Fruit fly (Drosophila melanogaster) whole organism, adult: Measurements from ENCODE around the gene inaF-A.

Source experiments
- CG11617 ChIP-seq: fragments of 200-800 bp; sonication (Bioruptor generic); optimal IDR thresholded peaks from 2 replicates; lab custom pipeline; 2017; ENCODE audit warnings: mild to moderate bottlenecking, missing biosample characterization, missing genetic modification reagents, missing genetic modification characterization
- CG12768 ChIP-seq: fragments of 200-800 bp; sonication (Bioruptor generic); optimal IDR thresholded peaks from 2 replicates; lab custom pipeline; 2017; ENCODE audit warnings: missing biosample characterization, missing genetic modification characterization, mild to moderate bottlenecking, moderate library complexity, missing genetic modification reagents
- CG14711 ChIP-seq: fragments of 200-800 bp; sonication (Bioruptor generic); optimal IDR thresholded peaks from 2 replicates; lab custom pipeline; 2018; ENCODE audit warnings: missing biosample characterization, mild to moderate bottlenecking, missing genetic modification characterization, moderate library complexity
- CG1620 ChIP-seq: fragments of 200-800 bp; sonication (Bioruptor generic); optimal IDR thresholded peaks from 2 replicates; lab custom pipeline; 2016; ENCODE audit warnings: missing biosample characterization, missing genetic modification characterization
- CG33017 ChIP-seq: fragments of 200-800 bp; sonication (Bioruptor generic); optimal IDR thresholded peaks from 2 replicates; lab custom pipeline; 2018; ENCODE audit warnings: missing biosample characterization, mild to moderate bottlenecking, missing genetic modification characterization, moderate library complexity
- CG5204 ChIP-seq: fragments of 200-800 bp; sonication (Bioruptor generic); optimal IDR thresholded peaks from 2 replicates; lab custom pipeline; 2016; ENCODE audit warnings: missing biosample characterization, missing genetic modification characterization
- CG7045 ChIP-seq: fragments of 200-800 bp; sonication (Bioruptor generic); optimal IDR thresholded peaks from 2 replicates; lab custom pipeline; 2017; ENCODE audit warnings: missing biosample characterization, mild to moderate bottlenecking, missing genetic modification characterization
- CG7101 ChIP-seq: fragments of 200-800 bp; sonication (Bioruptor generic); optimal IDR thresholded peaks from 2 replicates; lab custom pipeline; 2018; ENCODE audit warnings: missing biosample characterization, mild to moderate bottlenecking, missing genetic modification characterization, moderate library complexity
- Clk ChIP-seq: fragments of 200-800 bp; sonication (Bioruptor generic); optimal IDR thresholded peaks from 2 replicates; lab custom pipeline; 2017; ENCODE audit warnings: missing biosample characterization, missing genetic modification characterization
- Crg-1 ChIP-seq: fragments of 200-800 bp; sonication (Bioruptor generic); optimal IDR thresholded peaks from 2 replicates; lab custom pipeline; 2016; ENCODE audit warnings: missing biosample characterization, missing genetic modification characterization
- Hr96 ChIP-seq: fragments of 200-800 bp; sonication (Bioruptor generic); optimal IDR thresholded peaks from 2 replicates; lab custom pipeline; 2016; ENCODE audit warnings: missing biosample characterization, missing genetic modification characterization
- Mnt ChIP-seq: fragments of 200-800 bp; sonication (Bioruptor generic); optimal IDR thresholded peaks from 2 replicates; lab custom pipeline; 2016; ENCODE audit warnings: missing biosample characterization, mild to moderate bottlenecking, missing genetic modification characterization
- bab1 ChIP-seq: fragments of 200-800 bp; sonication (Bioruptor generic); optimal IDR thresholded peaks from 3 replicates; lab custom pipeline; 2019; ENCODE audit warnings: missing biosample characterization, mild to moderate bottlenecking, missing genetic modification characterization, moderate library complexity
- cic ChIP-seq: fragments of 200-800 bp; sonication (Bioruptor generic); optimal IDR thresholded peaks from 2 replicates; lab custom pipeline; 2017; ENCODE audit warnings: missing biosample characterization, mild to moderate bottlenecking, missing genetic modification characterization, moderate library complexity
- cnc ChIP-seq, 2 experiments: fragments of >200 bp; optimal IDR thresholded peaks; 2 replicates each; lab custom pipeline; 2017
- kay ChIP-seq: fragments of 200-800 bp; sonication (Bioruptor generic); peaks from one replicate; lab custom pipeline; 2016; ENCODE audit warnings: missing biosample characterization, missing genetic modification characterization, borderline replicate concordance
- ovo ChIP-seq: fragments of 200-800 bp; sonication (Bioruptor generic); optimal IDR thresholded peaks from 2 replicates; lab custom pipeline; 2016; ENCODE audit warnings: missing biosample characterization, missing genetic modification characterization
- pad ChIP-seq: fragments of 200-800 bp; sonication (Bioruptor generic); optimal IDR thresholded peaks from 3 replicates; lab custom pipeline; 2017; ENCODE audit warnings: missing biosample characterization, missing genetic modification characterization, mild to moderate bottlenecking, moderate library complexity, missing genetic modification reagents
- tj ChIP-seq: fragments of 200-800 bp; sonication (Bioruptor generic); optimal IDR thresholded peaks from 3 replicates; lab custom pipeline; 2017; ENCODE audit warnings: missing biosample characterization, mild to moderate bottlenecking, missing genetic modification characterization, moderate library complexity
- toe ChIP-seq: fragments of 200-800 bp; sonication (Bioruptor generic); optimal IDR thresholded peaks from 2 replicates; lab custom pipeline; 2016; ENCODE audit warnings: missing biosample characterization, missing genetic modification characterization

inaF-A gene

dm6 chrX:11681558-11682551 is 51.8 kb downstream of the inaF-A start:
- peak; percentile 53 for TF ChIP-seq Crg-1
- TF ChIP-seq CG14711 (tag; lab: Kevin White, UChicago), result peak; percentile 95
- no peak for TF ChIP-seq kay (GFP tag; lab: Kevin White, UChicago)
- TF ChIP-seq CG11617 (GFP tag; lab: Kevin White, UChicago), result peak; percentile 49
- peak; percentile 11 for TF ChIP-seq cic (GFP tag; lab: Kevin White, UChicago)
- no peak for TF ChIP-seq cnc (optimal IDR thresholded peaks at IDR 0.05; lab: Kevin White, UChicago)
- peak; percentile 90 for TF ChIP-seq ovo (GFP tag; lab: Kevin White, UChicago)
- TF ChIP-seq pad, result peak; percentile 97
- peak; percentile 76 for TF ChIP-seq bab1 (GFP tag; lab: Kevin White, UChicago)
- TF ChIP-seq CG7101 (tag; lab: Kevin White, UChicago), result peak; percentile 70
- TF ChIP-seq Clk (GFP tag; lab: Kevin White, UChicago), result no peak
- no peak for TF ChIP-seq CG5204 (GFP tag; lab: Kevin White, UChicago)
- peak; percentile 72 for TF ChIP-seq tj (GFP tag; lab: Kevin White, UChicago)
- no peak for TF ChIP-seq CG7045 (GFP tag; lab: Kevin White, UChicago)
- TF ChIP-seq CG33017 (tag; lab: Kevin White, UChicago), result no peak
- TF ChIP-seq CG1620 (GFP tag; lab: Kevin White, UChicago), result peak; percentile 54
- TF ChIP-seq Hr96, result peak; percentile 71
- TF ChIP-seq toe (GFP tag; lab: Kevin White, UChicago), result peak; percentile 35
- TF ChIP-seq Mnt (GFP tag; lab: Kevin White, UChicago), result peak; percentile 69
- peak; percentile 18 for TF ChIP-seq CG12768 (GFP tag; lab: Kevin White, UChicago)

dm6 chrX:11680405-11680804 is 53.3 kb downstream of the inaF-A start:
- TF ChIP-seq CG14711 (tag; lab: Kevin White, UChicago) (peak; percentile 9), bab1 (GFP tag; lab: Kevin White, UChicago) (peak; percentile 74), tj (GFP tag; lab: Kevin White, UChicago) (peak; percentile 59), Hr96 (no peak)

- TF ChIP-seq Mnt (GFP tag; lab: Kevin White, UChicago) (peak; percentile 15), kay (GFP tag; lab: Kevin White, UChicago) (no peak), cic (GFP tag; lab: Kevin White, UChicago) (peak; percentile 15), tj (GFP tag; lab: Kevin White, UChicago) (peak; percentile 98), Crg-1 (peak; percentile 1), pad (peak; percentile 95)
These were observed 54.2 kb downstream of the inaF-A start for dm6 chrX:11679461-11679860.

- no peak for TF ChIP-seq CG12768 (GFP tag; lab: Kevin White, UChicago)
- TF ChIP-seq ovo (GFP tag; lab: Kevin White, UChicago), result peak; percentile 0
- TF ChIP-seq cic (GFP tag; lab: Kevin White, UChicago), result no peak
- TF ChIP-seq kay (GFP tag; lab: Kevin White, UChicago), result peak; percentile 77
- no peak for TF ChIP-seq pad
- TF ChIP-seq CG33017 (tag; lab: Kevin White, UChicago), result no peak
- TF ChIP-seq Clk (GFP tag; lab: Kevin White, UChicago), result no peak
- TF ChIP-seq cnc (optimal IDR thresholded peaks at IDR 0.05; lab: Kevin White, UChicago), result no peak
- peak; percentile 75 for TF ChIP-seq CG14711 (tag; lab: Kevin White, UChicago)
- peak; percentile 55 for TF ChIP-seq Hr96
- peak; percentile 82 for TF ChIP-seq CG11617 (GFP tag; lab: Kevin White, UChicago)
- TF ChIP-seq bab1 (GFP tag; lab: Kevin White, UChicago), result peak; percentile 62
- TF ChIP-seq Mnt (GFP tag; lab: Kevin White, UChicago), result peak; percentile 48
- peak; percentile 40 for TF ChIP-seq CG7045 (GFP tag; lab: Kevin White, UChicago)
- TF ChIP-seq Crg-1, result peak; percentile 56
- TF ChIP-seq toe (GFP tag; lab: Kevin White, UChicago), result peak; percentile 52
- TF ChIP-seq tj (GFP tag; lab: Kevin White, UChicago), result peak; percentile 12
- TF ChIP-seq CG7101 (tag; lab: Kevin White, UChicago), result peak; percentile 69
- TF ChIP-seq CG5204 (GFP tag; lab: Kevin White, UChicago), result peak; percentile 37
- TF ChIP-seq CG1620 (GFP tag; lab: Kevin White, UChicago), result peak; percentile 73
These were observed 55.1 kb downstream of the inaF-A start, which contains the start of the genes Vlet and bif for dm6 chrX:11678539-11679040. TSS of gene Vlet (minus strand) at chrX:11678589. TSS of gene bif (plus strand) at chrX:11678970.
